Worm (Caenorhabditis elegans) whole organism, midembryonic: Measurements from ENCODE around the gene gop-3.

Experiments
- cog-1 ChIP-seq: sonication (generic microtip); optimal IDR thresholded peaks from 2 replicates; lab custom pipeline; 2016; ENCODE audit warnings: missing genetic modification characterization, missing compliant biosample characterization
- flt-1 ChIP-seq: fragments of 200-800 bp; sonication (Bioruptor generic); IDR thresholded peaks from 2 replicates; pipeline ENCODE4 v1.3.6; 2022; ENCODE audit warnings: missing genetic modification characterization, missing compliant biosample characterization
- klf-2 ChIP-seq: fragments of 200-800 bp; sonication (Bioruptor generic); conservative IDR thresholded peaks from 2 replicates; pipeline ENCODE4 v1.3.6; 2022; ENCODE audit warnings: missing genetic modification reagents, missing genetic modification characterization, missing compliant biosample characterization
- tab-1 ChIP-seq: fragments of 200-800 bp; sonication (Bioruptor generic); IDR thresholded peaks from 2 replicates; pipeline ENCODE4 v1.3.6; 2022; ENCODE audit warnings: missing genetic modification characterization, missing compliant biosample characterization
- ztf-23 ChIP-seq: fragments of 200-800 bp; sonication (Bioruptor generic); IDR thresholded peaks from 2 replicates; pipeline ENCODE4 v1.3.6; 2022; ENCODE audit warnings: missing genetic modification reagents, missing genetic modification characterization, missing compliant biosample characterization

DNA sequence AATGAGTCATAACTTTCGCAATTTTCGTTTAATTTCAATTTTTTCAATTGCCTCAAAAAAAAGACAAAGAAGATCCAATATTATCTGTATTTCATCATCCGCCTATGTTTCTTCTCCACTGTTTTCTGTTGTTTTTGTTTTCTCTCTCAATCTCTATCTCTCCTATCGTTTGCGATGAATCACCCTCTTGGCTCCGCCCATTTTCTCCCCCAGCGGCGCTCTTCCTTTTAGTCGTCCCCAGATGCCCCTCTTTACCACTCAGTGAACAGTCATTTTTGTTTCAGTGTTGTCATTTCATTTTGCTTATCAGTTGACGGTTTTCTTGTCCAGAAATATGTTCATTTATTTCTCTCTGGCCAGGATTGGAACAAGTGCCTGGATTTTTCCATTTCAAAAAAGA lies 35.6 kb upstream of the gop-3 start:
- no peak for TF ChIP-seq ztf-23 (GFP tag; lab: Robert Waterston, UW)
- TF ChIP-seq flt-1 (GFP tag; lab: Robert Waterston, UW): no peak
- TF ChIP-seq cog-1 (tag; lab: Kevin White, UChicago): no peak
- no peak for TF ChIP-seq klf-2 (GFP tag; lab: Robert Waterston, UW)
- TF ChIP-seq tab-1 (GFP tag; lab: Robert Waterston, UW): no peak
